Worm (Caenorhabditis elegans): ENCODE measurements around the gene clec-158.

- no peak for TF ChIP-seq lin-32 (GFP tag; optimal IDR thresholded peaks at IDR 0.05)
- no peak for TF ChIP-seq tbx-8 (GFP tag; optimal IDR thresholded peaks at IDR 0.05)
- no peak for TF ChIP-seq sem-2 (GFP tag; optimal IDR thresholded peaks at IDR 0.05)
- TF ChIP-seq nhr-12 (tag; optimal IDR thresholded peaks at IDR 0.05) = no peak
- TF ChIP-seq mep-1 (tag; optimal IDR thresholded peaks at IDR 0.05) = no peak
- no peak for TF ChIP-seq pha-4 (tag; optimal IDR thresholded peaks at IDR 0.05)
Measured at ce11 chrIII:6856709-6857108, 2.7 kb downstream of the clec-158 start, which contains the start of gene zak-1.

Measured in whole organism, mixed stage, embryonic.